Worm (Caenorhabditis elegans) whole organism, midembryonic: ENCODE results near the gene parn-2.

ENCODE experiments used
- flt-1 ChIP-seq: fragments of 200-800 bp; sonication (Bioruptor generic); IDR thresholded peaks from 2 replicates; pipeline ENCODE4 v1.3.6; 2022; ENCODE audit warnings: missing genetic modification characterization, missing compliant biosample characterization
- ztf-29 ChIP-seq: fragments of 200-800 bp; sonication (Bioruptor generic); IDR thresholded peaks from 2 replicates; pipeline ENCODE4 v1.3.6; 2022; ENCODE audit warnings: missing genetic modification reagents, missing genetic modification characterization, missing compliant biosample characterization

- TF ChIP-seq flt-1 = no peak
- no peak for TF ChIP-seq ztf-29 (GFP tag; lab: Robert Waterston, UW)
Observed at ce11 chrII:12279259-12279658, 22.8 kb upstream of the parn-2 start, which contains the start of the genes tric-1B.2 and Y57A10A.29.
